Fruit fly (Drosophila melanogaster): ENCODE measurements around the gene HLH3B.

Gene HLH3B

DNA sequence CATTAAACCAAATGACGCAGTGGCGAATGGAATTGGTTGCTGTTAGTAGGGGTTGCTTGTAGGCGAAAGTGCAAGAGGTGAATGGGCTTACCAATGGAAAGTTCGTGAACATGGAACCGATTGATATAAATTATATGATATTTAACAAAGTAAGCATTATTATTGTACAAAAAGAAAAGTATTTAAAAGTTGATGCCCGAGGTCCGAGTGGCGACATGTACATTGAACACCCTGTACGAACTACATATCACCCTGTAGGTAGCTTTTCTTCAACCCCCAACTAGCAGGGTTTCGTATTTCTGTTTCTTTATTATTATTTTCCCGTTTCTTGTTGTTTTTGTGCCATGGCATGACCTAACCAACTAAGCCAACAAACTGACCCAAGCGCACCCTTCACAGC is 24.3 kb downstream of the HLH3B start:
- no peak for TF ChIP-seq psq (optimal IDR thresholded peaks at IDR 0.05)
- no peak for TF ChIP-seq insv (optimal IDR thresholded peaks at IDR 0.05)
- no peak for TF ChIP-seq ttk (optimal IDR thresholded peaks at IDR 0.05)
- TF ChIP-seq Myc (optimal IDR thresholded peaks at IDR 0.05) = no peak
- no peak for TF ChIP-seq Sin3A (optimal IDR thresholded peaks at IDR 0.05)
- no peak for TF ChIP-seq h (optimal IDR thresholded peaks at IDR 0.05)

dm6 chrX:2655998-2656397 is 25.5 kb downstream of the HLH3B start:
- TF ChIP-seq Myc (optimal IDR thresholded peaks at IDR 0.05) (no peak), h (optimal IDR thresholded peaks at IDR 0.05) (no peak)

DNA sequence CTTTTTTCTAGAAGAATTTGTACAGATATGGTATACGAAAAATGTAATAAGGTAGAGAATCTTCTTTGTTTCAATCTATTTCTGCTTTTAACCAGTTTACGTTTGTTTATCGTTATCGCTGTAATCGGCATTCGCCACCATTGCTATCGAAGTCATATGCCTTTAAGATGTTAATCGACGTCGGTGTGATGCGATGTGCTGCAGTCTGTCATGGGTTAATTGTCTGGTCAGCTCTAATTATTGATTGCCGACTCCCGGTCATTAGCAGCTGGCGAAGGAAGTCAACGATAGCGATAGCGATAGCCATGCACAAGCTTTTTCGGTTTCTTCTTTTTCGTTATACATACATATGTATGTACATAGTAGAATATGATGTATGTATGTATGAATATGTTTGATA is 26.0 kb downstream of the HLH3B start:
- no peak for TF ChIP-seq insv (optimal IDR thresholded peaks at IDR 0.05)
- no peak for TF ChIP-seq psq (optimal IDR thresholded peaks at IDR 0.05)
- no peak for TF ChIP-seq Sin3A (optimal IDR thresholded peaks at IDR 0.05)
- no peak for TF ChIP-seq ttk (optimal IDR thresholded peaks at IDR 0.05)
- TF ChIP-seq h (optimal IDR thresholded peaks at IDR 0.05) = no peak
- TF ChIP-seq Myc (optimal IDR thresholded peaks at IDR 0.05) = no peak

- TF ChIP-seq insv (optimal IDR thresholded peaks at IDR 0.05) = no peak
- TF ChIP-seq psq (optimal IDR thresholded peaks at IDR 0.05) = no peak
- no peak for TF ChIP-seq Sin3A (optimal IDR thresholded peaks at IDR 0.05)
- TF ChIP-seq Myc (optimal IDR thresholded peaks at IDR 0.05) = no peak
- TF ChIP-seq h (optimal IDR thresholded peaks at IDR 0.05) = no peak
- no peak for TF ChIP-seq ttk (optimal IDR thresholded peaks at IDR 0.05)
These were observed 27.8 kb downstream of the HLH3B start for dm6 chrX:2653533-2654296.

dm6 chrX:2652124-2652923 is 29.2 kb downstream of the HLH3B start:
- TF ChIP-seq insv (optimal IDR thresholded peaks at IDR 0.05) = no peak
- no peak for TF ChIP-seq h (optimal IDR thresholded peaks at IDR 0.05)
- TF ChIP-seq Sin3A (optimal IDR thresholded peaks at IDR 0.05) = no peak
- TF ChIP-seq Myc (optimal IDR thresholded peaks at IDR 0.05) = no peak
- no peak for TF ChIP-seq psq (optimal IDR thresholded peaks at IDR 0.05)
- TF ChIP-seq ttk (optimal IDR thresholded peaks at IDR 0.05) = no peak

DNA sequence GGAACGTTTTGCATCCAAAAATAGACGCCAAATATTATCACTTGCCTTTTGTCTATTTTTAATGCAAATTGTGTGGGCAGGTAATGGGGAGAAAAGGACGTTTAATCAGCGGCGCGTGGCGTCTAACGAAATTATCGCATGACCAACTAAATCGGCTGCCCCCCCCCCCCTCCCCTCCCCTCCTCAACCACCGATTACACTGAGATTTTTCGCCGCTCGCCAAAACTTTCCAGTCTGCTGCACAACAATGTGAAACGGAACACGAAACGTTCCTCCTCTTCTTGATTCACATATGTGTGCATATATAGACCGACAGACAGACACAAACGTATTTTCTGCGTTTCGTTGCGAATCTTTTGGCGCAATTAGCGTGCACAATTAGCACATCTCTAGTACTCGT is 30.4 kb downstream of the HLH3B start:
- TF ChIP-seq Myc (optimal IDR thresholded peaks at IDR 0.05) (no peak), psq (optimal IDR thresholded peaks at IDR 0.05) (no peak), insv (optimal IDR thresholded peaks at IDR 0.05) (no peak), h (optimal IDR thresholded peaks at IDR 0.05) (no peak), Sin3A (optimal IDR thresholded peaks at IDR 0.05) (no peak), ttk (optimal IDR thresholded peaks at IDR 0.05) (no peak)

dm6 chrX:2648959-2649358 is 32.6 kb downstream of the HLH3B start:
- TF ChIP-seq psq (optimal IDR thresholded peaks at IDR 0.05) (no peak), ttk (optimal IDR thresholded peaks at IDR 0.05) (no peak), insv (optimal IDR thresholded peaks at IDR 0.05) (no peak), Sin3A (optimal IDR thresholded peaks at IDR 0.05) (no peak), h (optimal IDR thresholded peaks at IDR 0.05) (no peak), Myc (optimal IDR thresholded peaks at IDR 0.05) (no peak)

DNA sequence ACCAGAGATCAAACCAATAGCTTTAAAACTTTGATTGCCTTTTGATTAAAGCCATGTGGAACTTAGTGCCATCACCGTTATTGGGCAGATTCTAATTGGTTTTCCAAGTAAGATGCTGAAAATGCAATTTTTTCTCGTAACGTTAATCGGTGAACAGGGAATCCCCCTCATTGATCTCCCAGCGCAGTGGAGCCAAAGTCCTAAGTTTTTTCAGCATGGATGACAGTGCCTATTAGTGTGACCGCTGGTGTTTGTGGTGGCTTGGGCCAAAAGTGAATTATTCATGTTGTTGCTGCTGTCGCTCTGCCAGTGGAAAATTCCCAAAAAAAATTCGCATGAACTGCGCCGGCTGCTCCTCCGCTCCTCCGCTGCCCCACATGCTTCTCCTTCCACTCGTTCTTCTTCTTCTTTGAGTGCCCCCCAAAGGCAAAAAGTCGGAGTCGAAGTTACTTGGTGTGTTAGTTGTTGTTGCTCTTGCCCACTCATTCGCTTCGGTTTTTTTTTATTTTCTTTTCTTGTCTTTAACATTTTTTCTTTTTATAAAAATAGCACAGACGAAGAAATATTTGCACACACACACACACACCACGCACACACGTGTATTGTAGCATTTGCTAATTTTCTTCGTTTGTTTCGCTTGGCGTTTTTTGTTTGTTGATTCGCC is 33.4 kb downstream of the HLH3B start:
- TF ChIP-seq Myc (optimal IDR thresholded peaks at IDR 0.05) (no peak), h (optimal IDR thresholded peaks at IDR 0.05) (no peak), Sin3A (optimal IDR thresholded peaks at IDR 0.05) (no peak), ttk (optimal IDR thresholded peaks at IDR 0.05) (no peak), psq (optimal IDR thresholded peaks at IDR 0.05) (no peak), insv (optimal IDR thresholded peaks at IDR 0.05) (no peak)

- TF ChIP-seq Myc (optimal IDR thresholded peaks at IDR 0.05) = no peak
- no peak for TF ChIP-seq h (optimal IDR thresholded peaks at IDR 0.05)
- no peak for TF ChIP-seq insv (optimal IDR thresholded peaks at IDR 0.05)
- no peak for TF ChIP-seq Sin3A (optimal IDR thresholded peaks at IDR 0.05)
- no peak for TF ChIP-seq ttk (optimal IDR thresholded peaks at IDR 0.05)
- no peak for TF ChIP-seq psq (optimal IDR thresholded peaks at IDR 0.05)
These were observed 34.0 kb downstream of the HLH3B start for dm6 chrX:2647472-2647883.

dm6 chrX:2646022-2646761 is 35.3 kb downstream of the HLH3B start:
- TF ChIP-seq ttk (optimal IDR thresholded peaks at IDR 0.05) (no peak), insv (optimal IDR thresholded peaks at IDR 0.05) (no peak), Sin3A (optimal IDR thresholded peaks at IDR 0.05) (no peak), Myc (optimal IDR thresholded peaks at IDR 0.05) (no peak), h (optimal IDR thresholded peaks at IDR 0.05) (no peak), psq (optimal IDR thresholded peaks at IDR 0.05) (no peak)

dm6 chrX:2645593-2645992 is 35.9 kb downstream of the HLH3B start:
- TF ChIP-seq Sin3A (optimal IDR thresholded peaks at IDR 0.05) = no peak
